Fruit fly (Drosophila melanogaster): ENCODE results near the gene Pburs.

The Pburs gene

DNA sequence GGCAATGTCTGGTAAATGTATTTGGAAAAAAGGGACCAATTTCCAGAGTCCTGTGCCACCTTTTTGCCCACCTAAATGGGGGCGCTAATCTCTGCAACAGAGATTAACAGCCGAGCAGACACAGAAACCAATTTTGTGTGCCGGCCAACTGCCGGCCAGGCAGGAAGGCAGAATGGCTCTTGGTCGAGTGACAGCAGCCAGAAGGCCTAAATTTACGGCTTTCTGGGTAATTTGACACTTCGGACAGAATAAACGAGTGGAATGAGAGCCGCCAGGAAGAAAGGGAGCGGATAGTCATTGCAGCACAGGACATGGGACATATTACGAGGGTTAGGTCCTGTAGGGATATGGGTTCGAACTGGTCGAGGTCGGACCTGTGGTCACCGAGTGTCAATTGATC, 14.3 kb upstream of the Pburs start (continued):
- TF ChIP-seq dmrt11E (tag; optimal IDR thresholded peaks at IDR 0.05) (no peak), sd (tag; optimal IDR thresholded peaks at IDR 0.05) (no peak), ken (GFP tag; IDR thresholded peaks at IDR 0.05) (no peak), Sry-β (GFP tag; optimal IDR thresholded peaks at IDR 0.05) (no peak), CG17612 (GFP tag; IDR thresholded peaks at IDR 0.05) (no peak), CG13624 (GFP tag; optimal IDR thresholded peaks at IDR 0.05) (no peak), CG6791 (GFP tag; IDR thresholded peaks at IDR 0.05; ENCODE audit: partially characterized antibody) (no peak), psq (GFP tag; optimal IDR thresholded peaks at IDR 0.05) (no peak), her (GFP tag; optimal IDR thresholded peaks at IDR 0.05) (no peak), Rfx (GFP tag; IDR thresholded peaks at IDR 0.05) (no peak), Gsc (GFP tag; IDR thresholded peaks at IDR 0.05) (no peak), HLH54F (GFP tag; optimal IDR thresholded peaks at IDR 0.05) (no peak), CG17802 (tag; optimal IDR thresholded peaks at IDR 0.05) (no peak), CG14710 (tag; optimal IDR thresholded peaks at IDR 0.05) (no peak), CG43689 (GFP tag; IDR thresholded peaks at IDR 0.05) (no peak), Nf-YA (GFP tag; IDR thresholded peaks at IDR 0.05) (no peak), Oli (tag; optimal IDR thresholded peaks at IDR 0.05) (no peak), Adf1 (GFP tag; IDR thresholded peaks at IDR 0.05) (no peak), zen (tag; optimal IDR thresholded peaks at IDR 0.05) (peak; percentile 71), ara (GFP tag; IDR thresholded peaks at IDR 0.05) (no peak), CG7372 (GFP tag; IDR thresholded peaks at IDR 0.05) (no peak), CG16813 (GFP tag; IDR thresholded peaks at IDR 0.05; ENCODE audit: partially characterized antibody) (no peak), usp (GFP tag; optimal IDR thresholded peaks at IDR 0.05) (no peak), cwo (GFP tag; optimal IDR thresholded peaks at IDR 0.05) (no peak), CG6175 (GFP tag; IDR thresholded peaks at IDR 0.05) (no peak), Camta (GFP tag; optimal IDR thresholded peaks at IDR 0.05) (no peak), HmgZ (tag; optimal IDR thresholded peaks at IDR 0.05) (no peak), row (GFP tag; IDR thresholded peaks at IDR 0.05) (no peak), tll (GFP tag; optimal IDR thresholded peaks at IDR 0.05) (peak in 1 of 2 experiments; percentile 55), chinmo (GFP tag; IDR thresholded peaks at IDR 0.05; ENCODE audit: partially characterized antibody) (no peak), Neu2 (GFP tag; optimal IDR thresholded peaks at IDR 0.05; ENCODE audit: borderline replicate concordance) (no peak), Doc3 (GFP tag; IDR thresholded peaks at IDR 0.05; ENCODE audit: partially characterized antibody) (no peak), fd96Cb (tag; optimal IDR thresholded peaks at IDR 0.05) (no peak), Atf-2 (GFP tag; optimal IDR thresholded peaks at IDR 0.05) (no peak), gce (GFP tag; IDR thresholded peaks at IDR 0.05) (no peak), cad (GFP tag; optimal IDR thresholded peaks at IDR 0.05) (peak; percentile 62), inv (GFP tag; IDR thresholded peaks at IDR 0.05; ENCODE audit: partially characterized antibody) (no peak), CG12769 (tag; optimal IDR thresholded peaks at IDR 0.05) (no peak), HLHmδ (GFP tag; optimal IDR thresholded peaks at IDR 0.05) (no peak), CG14860 (GFP tag; IDR thresholded peaks at IDR 0.05; ENCODE audit: partially characterized antibody) (no peak), gem (tag; optimal IDR thresholded peaks at IDR 0.05) (no peak), CG18262 (tag; optimal IDR thresholded peaks at IDR 0.05) (no peak), gsb (GFP tag; IDR thresholded peaks at IDR 0.05) (no peak), Dref (GFP tag; IDR thresholded peaks at IDR 0.05) (no peak), CG10267 (tag; optimal IDR thresholded peaks at IDR 0.05) (no peak), Side (GFP tag; optimal IDR thresholded peaks at IDR 0.05) (no peak), CG1647 (GFP tag; optimal IDR thresholded peaks at IDR 0.05) (no peak), CG18764 (GFP tag; optimal IDR thresholded peaks at IDR 0.05) (no peak), en (GFP tag; optimal IDR thresholded peaks at IDR 0.05) (no peak), Ssrp (tag; optimal IDR thresholded peaks at IDR 0.05) (no peak), Lim3 (GFP tag; IDR thresholded peaks at IDR 0.05) (no peak), CG7987 (GFP tag; optimal IDR thresholded peaks at IDR 0.05) (no peak)
